Fruit fly (Drosophila melanogaster) whole organism, adult: ENCODE results near the gene CG13380.

Experiments
- CG11617 ChIP-seq: fragments of 200-800 bp; sonication (Bioruptor generic); optimal IDR thresholded peaks from 2 replicates; lab custom pipeline; 2017; ENCODE audit warnings: mild to moderate bottlenecking, missing biosample characterization, missing genetic modification reagents, missing genetic modification characterization
- CG12768 ChIP-seq: fragments of 200-800 bp; sonication (Bioruptor generic); optimal IDR thresholded peaks from 2 replicates; lab custom pipeline; 2017; ENCODE audit warnings: missing biosample characterization, missing genetic modification characterization, mild to moderate bottlenecking, moderate library complexity, missing genetic modification reagents
- CG14711 ChIP-seq: fragments of 200-800 bp; sonication (Bioruptor generic); optimal IDR thresholded peaks from 2 replicates; lab custom pipeline; 2018; ENCODE audit warnings: missing biosample characterization, mild to moderate bottlenecking, missing genetic modification characterization, moderate library complexity
- CG1620 ChIP-seq: fragments of 200-800 bp; sonication (Bioruptor generic); optimal IDR thresholded peaks from 2 replicates; lab custom pipeline; 2016; ENCODE audit warnings: missing biosample characterization, missing genetic modification characterization
- CG33017 ChIP-seq: fragments of 200-800 bp; sonication (Bioruptor generic); optimal IDR thresholded peaks from 2 replicates; lab custom pipeline; 2018; ENCODE audit warnings: missing biosample characterization, mild to moderate bottlenecking, missing genetic modification characterization, moderate library complexity
- CG5204 ChIP-seq: fragments of 200-800 bp; sonication (Bioruptor generic); optimal IDR thresholded peaks from 2 replicates; lab custom pipeline; 2016; ENCODE audit warnings: missing biosample characterization, missing genetic modification characterization
- CG7045 ChIP-seq: fragments of 200-800 bp; sonication (Bioruptor generic); optimal IDR thresholded peaks from 2 replicates; lab custom pipeline; 2017; ENCODE audit warnings: missing biosample characterization, mild to moderate bottlenecking, missing genetic modification characterization
- CG7101 ChIP-seq: fragments of 200-800 bp; sonication (Bioruptor generic); optimal IDR thresholded peaks from 2 replicates; lab custom pipeline; 2018; ENCODE audit warnings: missing biosample characterization, mild to moderate bottlenecking, missing genetic modification characterization, moderate library complexity
- Clk ChIP-seq: fragments of 200-800 bp; sonication (Bioruptor generic); optimal IDR thresholded peaks from 2 replicates; lab custom pipeline; 2017; ENCODE audit warnings: missing biosample characterization, missing genetic modification characterization
- Crg-1 ChIP-seq: fragments of 200-800 bp; sonication (Bioruptor generic); optimal IDR thresholded peaks from 2 replicates; lab custom pipeline; 2016; ENCODE audit warnings: missing biosample characterization, missing genetic modification characterization
- Hr96 ChIP-seq: fragments of 200-800 bp; sonication (Bioruptor generic); optimal IDR thresholded peaks from 2 replicates; lab custom pipeline; 2016; ENCODE audit warnings: missing biosample characterization, missing genetic modification characterization
- Mnt ChIP-seq: fragments of 200-800 bp; sonication (Bioruptor generic); optimal IDR thresholded peaks from 2 replicates; lab custom pipeline; 2016; ENCODE audit warnings: missing biosample characterization, mild to moderate bottlenecking, missing genetic modification characterization
- bab1 ChIP-seq: fragments of 200-800 bp; sonication (Bioruptor generic); optimal IDR thresholded peaks from 3 replicates; lab custom pipeline; 2019; ENCODE audit warnings: missing biosample characterization, mild to moderate bottlenecking, missing genetic modification characterization, moderate library complexity
- cic ChIP-seq: fragments of 200-800 bp; sonication (Bioruptor generic); optimal IDR thresholded peaks from 2 replicates; lab custom pipeline; 2017; ENCODE audit warnings: missing biosample characterization, mild to moderate bottlenecking, missing genetic modification characterization, moderate library complexity
- cnc ChIP-seq, 2 experiments: fragments of >200 bp; optimal IDR thresholded peaks; 2 replicates each; lab custom pipeline; 2017
- kay ChIP-seq: fragments of 200-800 bp; sonication (Bioruptor generic); peaks from one replicate; lab custom pipeline; 2016; ENCODE audit warnings: missing biosample characterization, missing genetic modification characterization, borderline replicate concordance
- ovo ChIP-seq: fragments of 200-800 bp; sonication (Bioruptor generic); optimal IDR thresholded peaks from 2 replicates; lab custom pipeline; 2016; ENCODE audit warnings: missing biosample characterization, missing genetic modification characterization
- pad ChIP-seq: fragments of 200-800 bp; sonication (Bioruptor generic); optimal IDR thresholded peaks from 3 replicates; lab custom pipeline; 2017; ENCODE audit warnings: missing biosample characterization, missing genetic modification characterization, mild to moderate bottlenecking, moderate library complexity, missing genetic modification reagents
- tj ChIP-seq: fragments of 200-800 bp; sonication (Bioruptor generic); optimal IDR thresholded peaks from 3 replicates; lab custom pipeline; 2017; ENCODE audit warnings: missing biosample characterization, mild to moderate bottlenecking, missing genetic modification characterization, moderate library complexity
- toe ChIP-seq: fragments of 200-800 bp; sonication (Bioruptor generic); optimal IDR thresholded peaks from 2 replicates; lab custom pipeline; 2016; ENCODE audit warnings: missing biosample characterization, missing genetic modification characterization

Gene CG13380

DNA sequence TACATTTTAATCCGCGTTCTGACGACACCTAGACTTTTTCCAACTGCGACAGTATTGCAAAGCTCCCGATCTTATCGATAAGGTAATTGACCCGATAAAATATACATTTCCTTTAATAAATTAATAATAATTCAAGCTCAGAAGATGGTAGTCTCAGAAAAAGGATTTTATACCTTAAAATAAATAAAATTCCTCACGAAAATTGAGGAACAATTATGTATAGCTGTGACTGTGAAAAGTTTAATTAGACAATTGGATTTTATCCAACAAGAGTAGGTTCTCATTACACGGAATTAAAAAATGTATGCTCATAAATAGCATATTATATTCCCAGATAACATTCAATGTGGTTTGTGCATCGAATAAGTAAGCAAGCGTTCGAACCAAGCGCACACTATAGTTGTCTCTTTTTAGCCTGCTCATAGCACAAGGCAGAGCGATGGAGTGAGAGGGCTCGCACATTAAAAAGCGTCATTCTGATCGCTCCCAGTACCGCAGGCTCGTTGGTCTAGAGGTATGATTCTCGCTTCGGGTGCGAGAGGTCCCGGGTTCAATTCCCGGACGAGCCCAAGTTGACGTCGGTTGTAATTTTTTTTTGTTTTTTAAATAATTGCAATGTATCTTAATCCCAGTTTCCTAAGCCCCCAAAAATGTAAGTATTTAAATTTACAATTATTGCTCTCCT, at the start of gene CG13380, which contains the start of gene CG4174:
Gene CG13380 (minus strand): TSS at position 51 of the 685 bp plus-strand sequence.
Gene CG4174 (minus strand): TSS at position 51 of the 685 bp plus-strand sequence.
- TF ChIP-seq CG7101, result no peak
- TF ChIP-seq Hr96, result no peak
- no peak for TF ChIP-seq cnc (optimal IDR thresholded peaks at IDR 0.05; lab: Kevin White, UChicago)
- no peak for TF ChIP-seq Clk (GFP tag; lab: Kevin White, UChicago)
- no peak for TF ChIP-seq CG7045
- no peak for TF ChIP-seq Mnt (GFP tag; lab: Kevin White, UChicago)
- TF ChIP-seq ovo, result no peak
- TF ChIP-seq pad, result peak; percentile 11
- TF ChIP-seq bab1 (GFP tag; lab: Kevin White, UChicago), result peak; percentile 47
- no peak for TF ChIP-seq CG33017 (tag; lab: Kevin White, UChicago)
- no peak for TF ChIP-seq tj (GFP tag; lab: Kevin White, UChicago)

DNA sequence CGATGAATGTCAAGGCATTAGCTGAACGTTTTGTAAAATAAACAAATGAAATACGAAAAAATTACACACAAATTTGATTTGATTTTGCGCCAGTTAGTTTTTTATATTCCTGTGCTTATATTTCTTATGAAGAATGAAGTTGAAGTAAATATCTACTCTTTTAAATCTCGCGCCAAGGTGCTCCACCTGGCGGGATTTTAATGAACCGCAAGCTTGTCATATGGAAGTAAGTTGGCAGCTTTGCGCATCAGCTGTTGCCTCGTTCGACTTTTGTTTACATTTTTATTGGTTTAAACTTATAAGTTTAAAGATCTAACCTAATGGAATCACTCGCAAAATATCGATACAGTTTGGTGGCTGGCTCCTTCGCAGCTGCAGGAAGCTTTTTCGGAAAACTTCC, 49.4 kb upstream of the CG13380 start, which contains the start of gene CG42495:
Gene CG42495 (plus strand): TSS at position 247 of the 400 bp plus-strand sequence.
- TF ChIP-seq pad (no peak), bab1 (GFP tag; lab: Kevin White, UChicago) (peak; percentile 29), CG12768 (GFP tag; lab: Kevin White, UChicago) (no peak), ovo (no peak), Clk (GFP tag; lab: Kevin White, UChicago) (no peak), toe (GFP tag; lab: Kevin White, UChicago) (no peak), kay (GFP tag; lab: Kevin White, UChicago) (no peak), CG7045 (no peak), CG5204 (no peak), cic (GFP tag; lab: Kevin White, UChicago) (peak; percentile 22), CG33017 (tag; lab: Kevin White, UChicago) (no peak), Hr96 (no peak), cnc (optimal IDR thresholded peaks at IDR 0.05; lab: Kevin White, UChicago) (no peak), CG1620 (GFP tag; lab: Kevin White, UChicago) (peak; percentile 23), CG7101 (no peak), CG11617 (no peak), CG14711 (tag; lab: Kevin White, UChicago) (no peak), Mnt (GFP tag; lab: Kevin White, UChicago) (no peak), Crg-1 (GFP tag; lab: Kevin White, UChicago) (no peak)

DNA sequence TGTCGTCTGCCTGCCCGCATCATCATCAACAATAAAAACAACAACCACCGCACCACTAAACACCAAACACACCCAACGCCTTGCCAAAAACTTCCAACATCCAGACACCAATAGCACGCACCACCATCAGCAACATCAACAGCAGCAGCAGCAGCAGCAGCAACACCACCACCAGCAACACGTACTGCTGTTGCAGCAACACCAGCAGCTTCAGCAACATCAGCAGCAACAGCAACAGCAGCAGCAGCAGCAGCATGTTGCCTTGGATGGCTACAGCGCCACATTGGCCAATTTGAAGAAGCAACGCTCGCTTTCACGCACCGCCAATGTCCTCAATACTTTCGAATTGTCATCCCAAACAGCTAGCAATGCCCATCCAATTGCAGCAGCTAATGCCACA, 47.9 kb upstream of the CG13380 start:
- TF ChIP-seq CG12768 (GFP tag; lab: Kevin White, UChicago) (no peak), Mnt (GFP tag; lab: Kevin White, UChicago) (no peak), Clk (GFP tag; lab: Kevin White, UChicago) (no peak), Hr96 (no peak), CG14711 (tag; lab: Kevin White, UChicago) (no peak), toe (GFP tag; lab: Kevin White, UChicago) (no peak), Crg-1 (GFP tag; lab: Kevin White, UChicago) (no peak), CG7045 (no peak), CG11617 (no peak), pad (no peak)

DNA sequence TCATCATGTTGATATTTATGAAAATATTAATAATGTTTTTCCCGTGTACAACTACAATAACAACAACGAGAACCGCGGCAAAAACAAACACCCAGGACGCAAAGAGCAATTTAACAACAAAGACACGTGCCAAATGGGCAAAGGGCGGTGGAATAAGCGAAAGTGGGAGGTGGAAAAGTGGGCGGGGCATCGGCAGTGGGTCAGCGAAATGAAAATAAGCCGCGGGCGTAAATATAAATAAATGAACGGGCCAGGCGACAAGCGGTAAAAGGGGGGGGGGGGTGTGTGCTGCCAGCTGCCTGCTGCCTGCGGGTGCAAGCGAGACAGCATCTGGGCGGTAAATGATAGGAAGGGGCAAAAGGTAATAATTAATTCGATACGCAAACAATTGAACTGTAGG, 36.0 kb upstream of the CG13380 start:
- TF ChIP-seq ovo, result no peak
- peak; percentile 49 for TF ChIP-seq kay (GFP tag; lab: Kevin White, UChicago)
- TF ChIP-seq CG12768 (GFP tag; lab: Kevin White, UChicago), result no peak
- TF ChIP-seq CG33017 (tag; lab: Kevin White, UChicago), result no peak

DNA sequence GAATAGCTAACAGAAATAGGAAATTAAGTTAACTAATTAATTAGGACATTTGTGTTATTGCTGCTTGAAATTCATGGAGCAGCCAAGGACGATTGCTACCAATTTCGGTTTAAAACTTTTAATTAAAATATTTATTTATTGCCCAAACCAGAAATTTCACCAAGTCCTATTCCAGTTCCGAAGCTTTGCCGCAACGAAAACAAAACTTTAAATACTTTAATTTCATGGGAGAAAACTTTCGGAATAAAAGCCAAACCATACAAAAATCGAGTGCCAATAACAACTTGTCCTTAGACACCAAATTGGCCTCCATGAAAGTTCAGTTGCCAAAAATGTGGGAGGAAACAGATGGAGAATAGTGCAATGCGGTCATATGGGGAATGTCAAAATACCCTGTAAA, 25.5 kb upstream of the CG13380 start:
- peak; percentile 76 for TF ChIP-seq kay (GFP tag; lab: Kevin White, UChicago)
- TF ChIP-seq Clk (GFP tag; lab: Kevin White, UChicago), result no peak

DNA sequence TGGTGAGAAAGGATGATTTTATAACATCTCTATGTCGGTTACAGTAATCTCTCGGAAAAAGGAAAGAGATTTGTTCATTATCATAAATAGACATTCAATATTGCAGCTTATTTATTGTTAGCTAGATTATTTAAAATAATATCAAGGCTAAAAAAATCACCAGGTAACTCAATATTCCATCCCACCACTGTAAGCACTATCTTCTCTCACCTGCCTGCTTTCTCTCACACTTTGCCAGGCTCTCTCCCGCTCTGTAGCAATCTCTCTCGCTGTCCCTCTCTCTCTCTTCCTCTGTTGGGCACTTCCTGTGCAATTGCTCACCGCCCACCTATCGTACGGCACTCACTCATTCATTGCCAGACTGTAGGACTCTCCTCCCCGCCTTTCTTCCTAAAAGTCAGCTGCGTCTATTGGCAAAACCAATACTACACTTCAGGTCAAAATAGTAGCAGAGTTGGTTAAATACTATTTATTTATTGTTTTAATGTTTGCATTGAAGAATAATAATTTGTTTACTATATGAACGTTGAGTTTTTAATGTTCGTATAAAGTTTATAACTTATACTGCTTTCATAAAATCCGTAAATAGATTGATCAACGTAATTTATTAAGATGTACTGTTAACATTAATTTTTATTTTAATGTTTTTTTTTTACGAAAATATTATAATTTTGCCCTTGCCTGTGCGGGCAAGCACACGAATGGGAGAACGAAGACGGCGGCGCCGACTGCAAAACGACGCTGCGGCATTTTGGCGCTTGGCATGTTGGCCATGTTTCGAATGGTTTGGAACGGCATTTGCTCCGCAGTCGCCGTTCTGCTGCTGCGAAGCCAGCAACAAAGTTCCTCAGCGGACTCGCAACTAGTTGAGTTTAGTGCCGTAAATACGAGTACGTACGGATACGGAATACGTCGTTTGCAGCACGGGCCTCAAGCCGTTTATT, 23.1 kb upstream of the CG13380 start:
- TF ChIP-seq CG7101 (peak; percentile 95), CG14711 (tag; lab: Kevin White, UChicago) (peak; percentile 90), CG1620 (GFP tag; lab: Kevin White, UChicago) (peak; percentile 79), Hr96 (peak; percentile 96), CG7045 (peak; percentile 96), CG12768 (GFP tag; lab: Kevin White, UChicago) (peak; percentile 95), tj (GFP tag; lab: Kevin White, UChicago) (peak; percentile 69), bab1 (GFP tag; lab: Kevin White, UChicago) (peak; percentile 87), Clk (GFP tag; lab: Kevin White, UChicago) (peak; percentile 96), CG33017 (tag; lab: Kevin White, UChicago) (peak; percentile 96), Mnt (GFP tag; lab: Kevin White, UChicago) (peak; percentile 78), cnc (optimal IDR thresholded peaks at IDR 0.05; lab: Kevin White, UChicago) (no peak), Crg-1 (GFP tag; lab: Kevin White, UChicago) (peak; percentile 87), CG11617 (peak; percentile 96), kay (GFP tag; lab: Kevin White, UChicago) (peak; percentile 98), cic (GFP tag; lab: Kevin White, UChicago) (peak; percentile 94), toe (GFP tag; lab: Kevin White, UChicago) (peak; percentile 96), CG5204 (peak; percentile 97), ovo (peak; percentile 66), pad (peak; percentile 83)
